Worm (Caenorhabditis elegans): ENCODE measurements around the gene C25F9.15.
A peak's percentile ranks its signal among the peaks of the same experiment; 100 is the strongest.

C25F9.15 gene

DNA sequence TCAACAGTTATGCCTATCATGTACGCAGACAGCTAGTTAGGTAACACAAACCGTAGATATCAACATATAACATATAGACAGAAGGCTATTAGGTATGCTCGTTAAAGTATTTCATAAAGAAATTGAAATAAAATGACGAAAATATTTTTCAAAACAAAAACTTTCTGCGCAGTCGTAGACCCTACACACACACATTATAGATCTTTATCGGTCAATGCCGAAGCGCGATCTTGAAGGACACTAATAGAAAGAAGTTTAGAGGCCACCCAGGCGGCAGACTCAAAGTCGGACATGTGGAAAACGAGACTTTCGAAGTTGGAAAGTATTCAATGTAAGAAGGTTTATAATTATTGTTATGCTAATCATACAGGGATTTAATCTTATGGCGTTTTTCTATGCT, 11.0 kb downstream of the C25F9.15 start:
- TF ChIP-seq nhr-25 (tag; optimal IDR thresholded peaks at IDR 0.05) (peak; percentile 32), elt-1 (tag; optimal IDR thresholded peaks at IDR 0.05) (peak; percentile 95), fos-1 (tag; optimal IDR thresholded peaks at IDR 0.05) (no peak), ceh-28 (tag; optimal IDR thresholded peaks at IDR 0.05) (no peak), nfya-1 (tag; optimal IDR thresholded peaks at IDR 0.05; ENCODE audit: insufficient read depth) (no peak), fkh-10 (GFP tag; optimal IDR thresholded peaks at IDR 0.05) (no peak), daf-12 (tag; optimal IDR thresholded peaks at IDR 0.05) (no peak)

DNA sequence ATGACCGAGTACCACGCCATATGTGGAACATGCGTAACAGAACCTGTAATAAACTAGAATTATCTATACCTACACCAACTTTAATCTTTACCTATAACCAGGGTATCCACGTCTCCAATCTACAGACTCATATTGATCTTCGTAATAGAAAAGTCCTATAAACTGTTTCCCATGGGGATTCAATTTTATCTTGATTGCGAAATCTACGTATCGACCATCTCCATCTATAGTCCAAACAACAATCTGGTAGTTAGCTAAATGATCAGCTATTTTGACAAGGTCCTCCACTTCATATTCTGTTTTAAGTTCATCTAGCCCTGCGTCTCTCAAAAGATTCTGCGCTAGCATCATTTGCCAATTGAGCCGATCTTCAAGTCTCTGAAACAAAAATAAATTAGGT, 11.7 kb downstream of the C25F9.15 start:
- TF ChIP-seq ZK546.5 (tag; optimal IDR thresholded peaks at IDR 0.05) = no peak
- no peak for TF ChIP-seq unc-39 (tag; optimal IDR thresholded peaks at IDR 0.05)
- TF ChIP-seq ceh-16 (tag; optimal IDR thresholded peaks at IDR 0.05) = no peak
- no peak for TF ChIP-seq lsy-12 (tag; optimal IDR thresholded peaks at IDR 0.05)
- no peak for TF ChIP-seq skn-1 (tag; optimal IDR thresholded peaks at IDR 0.05)
- peak; percentile 28 for TF ChIP-seq nhr-23 (tag; optimal IDR thresholded peaks at IDR 0.05)
- peak; percentile 53 for TF ChIP-seq nhr-25 (tag; optimal IDR thresholded peaks at IDR 0.05)
- TF ChIP-seq nhr-43 (tag; optimal IDR thresholded peaks at IDR 0.05; ENCODE audit: poor library complexity, severe bottlenecking) = peak; percentile 21
- peak; percentile 99 for TF ChIP-seq elt-1 (tag; optimal IDR thresholded peaks at IDR 0.05)
- TF ChIP-seq mml-1 (tag; optimal IDR thresholded peaks at IDR 0.05) = no peak
- no peak for TF ChIP-seq R02D3.7 (tag; optimal IDR thresholded peaks at IDR 0.05)
- no peak for TF ChIP-seq daf-12 (tag; optimal IDR thresholded peaks at IDR 0.05)
- no peak for TF ChIP-seq nhr-28 (tag; optimal IDR thresholded peaks at IDR 0.05)
- TF ChIP-seq lin-39 (tag; optimal IDR thresholded peaks at IDR 0.05) = no peak
- TF ChIP-seq nhr-67 (tag; optimal IDR thresholded peaks at IDR 0.05) = no peak
- TF ChIP-seq eor-1 (tag; optimal IDR thresholded peaks at IDR 0.05) = no peak
- no peak for TF ChIP-seq fos-1 (tag; optimal IDR thresholded peaks at IDR 0.05)
- TF ChIP-seq fkh-10 (GFP tag; optimal IDR thresholded peaks at IDR 0.05) = no peak
- no peak for TF ChIP-seq ceh-28 (tag; optimal IDR thresholded peaks at IDR 0.05)
- TF ChIP-seq fkh-2 (tag; optimal IDR thresholded peaks at IDR 0.05) = no peak
- TF ChIP-seq sea-2 (GFP tag; optimal IDR thresholded peaks at IDR 0.05) = no peak
- no peak for TF ChIP-seq nfya-1 (tag; optimal IDR thresholded peaks at IDR 0.05; ENCODE audit: insufficient read depth)

DNA sequence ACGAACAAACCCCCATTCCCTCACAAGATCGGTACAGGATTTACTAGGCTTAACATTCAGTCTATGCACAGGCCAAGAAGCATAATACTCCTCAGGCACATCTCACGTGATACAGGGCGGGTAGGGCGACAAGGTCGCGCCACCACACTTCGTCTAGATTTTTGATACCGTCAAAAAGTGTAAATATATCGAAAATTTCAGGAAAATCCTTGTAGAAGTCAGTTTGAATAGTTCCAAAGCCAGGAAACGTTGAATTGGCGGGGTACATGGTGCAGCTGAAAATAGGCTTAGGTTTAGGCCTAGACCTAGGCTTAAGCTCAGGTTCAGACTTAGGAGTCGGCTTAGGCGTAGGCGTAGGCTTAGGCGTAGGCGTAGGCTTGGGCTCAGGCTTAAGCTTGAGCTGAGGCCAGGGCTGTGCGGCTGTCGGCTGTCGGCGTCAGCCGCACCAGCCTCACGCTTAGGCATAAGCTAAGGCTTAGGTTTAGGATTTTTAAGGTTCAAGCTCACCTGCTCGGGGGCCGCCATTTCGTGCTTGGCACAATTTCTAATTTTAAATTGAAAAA, 12.5 kb downstream of the C25F9.15 start:
- TF ChIP-seq hmg-11 (tag; optimal IDR thresholded peaks at IDR 0.05) (no peak), egl-27 (tag; optimal IDR thresholded peaks at IDR 0.05) (no peak), unc-39 (tag; optimal IDR thresholded peaks at IDR 0.05) (no peak), fos-1 (tag; optimal IDR thresholded peaks at IDR 0.05) (no peak), zag-1 (tag; optimal IDR thresholded peaks at IDR 0.05) (no peak), elt-2 (tag; optimal IDR thresholded peaks at IDR 0.05) (no peak)

DNA sequence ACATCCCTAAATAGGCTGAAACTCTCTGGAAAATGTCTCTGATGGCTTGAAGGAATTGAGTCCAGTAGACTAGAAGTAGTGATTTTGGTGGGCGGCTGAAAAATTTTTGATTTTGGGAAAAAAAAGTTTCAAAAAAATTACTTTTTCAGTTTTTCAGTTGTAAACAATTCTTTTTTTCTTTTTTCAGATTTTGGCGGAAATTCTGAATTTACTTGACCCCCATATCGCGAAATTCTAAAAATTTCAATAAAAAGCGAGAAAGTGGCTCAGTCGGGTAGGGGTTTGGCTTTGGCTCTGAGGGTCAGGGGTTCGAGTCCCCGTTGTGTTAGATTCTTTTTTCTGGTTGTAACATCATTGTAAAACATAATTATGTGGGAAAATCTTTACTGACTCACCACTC, 13.1 kb downstream of the C25F9.15 start, which contains the start of gene srw-85:
srw-85 (minus strand) TSS at position 101 of the 400 bp plus-strand sequence.
- no peak for TF ChIP-seq pha-4 (tag; optimal IDR thresholded peaks at IDR 0.05)
- TF ChIP-seq zag-1 (tag; optimal IDR thresholded peaks at IDR 0.05) = no peak
- no peak for TF ChIP-seq ceh-9 (tag; optimal IDR thresholded peaks at IDR 0.05)
- TF ChIP-seq nhr-43 (tag; optimal IDR thresholded peaks at IDR 0.05; ENCODE audit: poor library complexity, severe bottlenecking) = no peak
- TF ChIP-seq R02D3.7 (tag; optimal IDR thresholded peaks at IDR 0.05) = no peak

DNA sequence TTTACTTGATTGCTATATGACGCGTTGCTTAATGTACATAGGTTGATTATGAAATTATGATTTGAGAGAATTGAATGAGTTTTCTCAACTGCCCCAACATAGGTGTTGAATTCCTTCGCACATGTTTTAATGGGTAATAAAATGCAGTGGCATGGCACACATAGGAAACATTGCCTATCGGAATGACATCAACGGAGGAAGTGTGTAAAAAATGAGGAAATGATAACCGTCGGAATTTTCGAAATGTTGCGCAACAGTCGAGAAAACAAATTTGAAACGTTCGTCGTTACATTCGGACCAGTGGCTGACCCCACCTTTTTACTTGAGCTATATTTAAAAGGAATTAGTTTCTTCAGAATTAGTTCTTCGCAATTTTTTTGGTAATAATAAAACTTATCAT, 14.1 kb downstream of the C25F9.15 start:
- TF ChIP-seq unc-62 (GFP tag; optimal IDR thresholded peaks at IDR 0.05) = no peak
- TF ChIP-seq sea-2 (GFP tag; optimal IDR thresholded peaks at IDR 0.05) = no peak
- TF ChIP-seq nhr-237 (tag; optimal IDR thresholded peaks at IDR 0.05) = no peak
- peak; percentile 40 for TF ChIP-seq elt-2 (tag; optimal IDR thresholded peaks at IDR 0.05)
- no peak for TF ChIP-seq snpc-4 (tag; optimal IDR thresholded peaks at IDR 0.05)

DNA sequence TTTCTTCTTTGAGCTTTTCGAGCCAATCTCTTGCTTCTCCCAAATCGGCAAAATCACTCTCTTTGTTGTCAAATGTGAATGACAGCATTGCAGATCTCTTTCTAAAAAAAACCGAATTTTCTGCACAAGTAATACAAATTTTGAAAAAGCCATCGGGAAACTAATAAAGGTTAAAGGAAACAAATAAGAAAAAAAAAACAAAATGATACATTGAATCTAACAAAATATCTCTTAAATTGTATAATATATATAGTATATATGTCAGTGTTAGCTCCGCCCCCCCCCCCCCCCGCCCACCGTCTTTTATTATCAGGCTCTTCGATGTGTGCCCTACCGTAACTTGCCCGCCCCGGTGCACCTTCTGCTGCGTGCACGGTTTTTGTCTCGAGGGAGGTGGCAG, 15.0 kb downstream of the C25F9.15 start, which contains the start of gene C25F9.11:
C25F9.11 (minus strand) TSS at position 101 of the 400 bp plus-strand sequence.
- TF ChIP-seq pqm-1 (tag; optimal IDR thresholded peaks at IDR 0.05) (no peak), elt-2 (tag; optimal IDR thresholded peaks at IDR 0.05) (peak; percentile 12)
